Worm (Caenorhabditis elegans): ENCODE results near the gene str-233.

The str-233 gene

ce11 chrV:16047508-16047907 lies 38.0 kb upstream of the str-233 start, which contains the start of gene str-198:
TSS of gene str-198 (plus strand) at chrV:16047808.
- TF ChIP-seq elt-2 (tag; optimal IDR thresholded peaks at IDR 0.05) (no peak), elt-3 (tag; optimal IDR thresholded peaks at IDR 0.05) (no peak), nhr-28 (tag; optimal IDR thresholded peaks at IDR 0.05) (no peak)

ce11 chrV:16047052-16047451 lies 37.6 kb upstream of the str-233 start:
- TF ChIP-seq jun-1 (tag; optimal IDR thresholded peaks at IDR 0.05), result no peak
- no peak for TF ChIP-seq unc-39 (tag; optimal IDR thresholded peaks at IDR 0.05)
- no peak for TF ChIP-seq ceh-9 (tag; optimal IDR thresholded peaks at IDR 0.05)
- no peak for TF ChIP-seq fos-1 (tag; optimal IDR thresholded peaks at IDR 0.05)
- TF ChIP-seq nhr-67 (tag; optimal IDR thresholded peaks at IDR 0.05), result no peak
- TF ChIP-seq elt-2 (tag; optimal IDR thresholded peaks at IDR 0.05), result no peak
- TF ChIP-seq nhr-76 (tag; optimal IDR thresholded peaks at IDR 0.05), result no peak
- TF ChIP-seq tbx-2 (tag; optimal IDR thresholded peaks at IDR 0.05), result no peak
- TF ChIP-seq lin-39 (tag; optimal IDR thresholded peaks at IDR 0.05), result no peak
- TF ChIP-seq nhr-25 (tag; optimal IDR thresholded peaks at IDR 0.05), result no peak
- no peak for TF ChIP-seq unc-62 (GFP tag; optimal IDR thresholded peaks at IDR 0.05)
- no peak for TF ChIP-seq elt-1 (tag; optimal IDR thresholded peaks at IDR 0.05)
- TF ChIP-seq nhr-12 (tag; optimal IDR thresholded peaks at IDR 0.05), result no peak
- no peak for TF ChIP-seq sea-2 (GFP tag; optimal IDR thresholded peaks at IDR 0.05)

- TF ChIP-seq zag-1 (tag; optimal IDR thresholded peaks at IDR 0.05) (no peak), nhr-11 (tag; optimal IDR thresholded peaks at IDR 0.05) (no peak), egl-5 (tag; optimal IDR thresholded peaks at IDR 0.05) (no peak), snpc-4 (tag; optimal IDR thresholded peaks at IDR 0.05) (no peak), daf-12 (tag; optimal IDR thresholded peaks at IDR 0.05) (no peak), pha-4 (tag; optimal IDR thresholded peaks at IDR 0.05) (no peak), nhr-237 (tag; optimal IDR thresholded peaks at IDR 0.05) (no peak), lsy-12 (tag; optimal IDR thresholded peaks at IDR 0.05) (no peak), nhr-77 (tag; optimal IDR thresholded peaks at IDR 0.05) (no peak), unc-62 (GFP tag; optimal IDR thresholded peaks at IDR 0.05) (no peak), ztf-11 (tag; optimal IDR thresholded peaks at IDR 0.05) (no peak), nhr-23 (tag; optimal IDR thresholded peaks at IDR 0.05) (no peak), ceh-28 (tag; optimal IDR thresholded peaks at IDR 0.05) (no peak), jun-1 (tag; optimal IDR thresholded peaks at IDR 0.05) (no peak), hmg-11 (tag; optimal IDR thresholded peaks at IDR 0.05) (no peak), nhr-25 (tag; optimal IDR thresholded peaks at IDR 0.05) (no peak)
Measured at ce11 chrV:16046573-16046972, 37.1 kb upstream of the str-233 start, which contains the start of gene ZK285.2. TSS of gene ZK285.2 (plus strand) at chrV:16046873.

- TF ChIP-seq elt-3 (tag; optimal IDR thresholded peaks at IDR 0.05) (no peak), ztf-4 (tag; optimal IDR thresholded peaks at IDR 0.05) (no peak), nhr-12 (tag; optimal IDR thresholded peaks at IDR 0.05) (no peak), tbx-2 (tag; optimal IDR thresholded peaks at IDR 0.05) (no peak), pqm-1 (tag; optimal IDR thresholded peaks at IDR 0.05) (peak; percentile 92), ceh-9 (tag; optimal IDR thresholded peaks at IDR 0.05) (no peak), nhr-67 (tag; optimal IDR thresholded peaks at IDR 0.05) (no peak), pha-4 (tag; optimal IDR thresholded peaks at IDR 0.05) (peak; percentile 90), nhr-43 (tag; optimal IDR thresholded peaks at IDR 0.05; ENCODE audit: poor library complexity, severe bottlenecking) (peak; percentile 57), nfya-1 (tag; optimal IDR thresholded peaks at IDR 0.05; ENCODE audit: insufficient read depth) (no peak), jun-1 (tag; optimal IDR thresholded peaks at IDR 0.05) (peak; percentile 82), lin-15B (tag; optimal IDR thresholded peaks at IDR 0.05) (no peak), elt-2 (tag; optimal IDR thresholded peaks at IDR 0.05) (peak; percentile 99), sea-2 (GFP tag; optimal IDR thresholded peaks at IDR 0.05) (no peak), ama-1 (optimal IDR thresholded peaks at IDR 0.05) (no peak), hmg-11 (tag; optimal IDR thresholded peaks at IDR 0.05) (no peak), egl-5 (tag; optimal IDR thresholded peaks at IDR 0.05) (no peak)
Measured at ce11 chrV:16045837-16046236, 36.4 kb upstream of the str-233 start, which contains the start of gene T10C6.15. TSS of gene T10C6.15 (minus strand) at chrV:16045940.

ce11 chrV:16043686-16044085 lies 34.2 kb upstream of the str-233 start:
- no peak for TF ChIP-seq nhr-12 (tag; optimal IDR thresholded peaks at IDR 0.05)
- no peak for TF ChIP-seq zag-1 (tag; optimal IDR thresholded peaks at IDR 0.05)
- no peak for TF ChIP-seq nhr-77 (tag; optimal IDR thresholded peaks at IDR 0.05)
- no peak for TF ChIP-seq ZK546.5 (tag; optimal IDR thresholded peaks at IDR 0.05)
- TF ChIP-seq pqm-1 (tag; optimal IDR thresholded peaks at IDR 0.05), result peak; percentile 53
- TF ChIP-seq mdl-1 (tag; optimal IDR thresholded peaks at IDR 0.05), result no peak
- no peak for TF ChIP-seq ama-1 (optimal IDR thresholded peaks at IDR 0.05)
- TF ChIP-seq pha-4 (tag; optimal IDR thresholded peaks at IDR 0.05), result peak; percentile 28
- TF ChIP-seq lin-15B (tag; optimal IDR thresholded peaks at IDR 0.05), result no peak
- TF ChIP-seq elt-2 (tag; optimal IDR thresholded peaks at IDR 0.05), result peak; percentile 81
- TF ChIP-seq nhr-25 (tag; optimal IDR thresholded peaks at IDR 0.05), result no peak
- no peak for TF ChIP-seq nhr-28 (tag; optimal IDR thresholded peaks at IDR 0.05)
- no peak for TF ChIP-seq jun-1 (tag; optimal IDR thresholded peaks at IDR 0.05)
- TF ChIP-seq nfya-1 (tag; optimal IDR thresholded peaks at IDR 0.05; ENCODE audit: insufficient read depth), result no peak
- TF ChIP-seq fkh-2 (tag; optimal IDR thresholded peaks at IDR 0.05), result no peak
